Worm (Caenorhabditis elegans) whole organism, young adult: Measurements from ENCODE around the gene znf-782.

Source experiments
- B0035.1 ChIP-seq: sonication (generic microtip); optimal IDR thresholded peaks from 2 replicates; lab custom pipeline; 2016; ENCODE audit warnings: missing genetic modification characterization, mild to moderate bottlenecking, missing compliant biosample characterization, missing genotype, missing genetic modification reagents
- F52B5.7 ChIP-seq: sonication (generic microtip); optimal IDR thresholded peaks from 2 replicates; lab custom pipeline; 2016; ENCODE audit warnings: mild to moderate bottlenecking, missing genetic modification characterization, missing compliant biosample characterization
- K11D2.4 ChIP-seq: fragments of 200-800 bp; sonication (Bioruptor generic); IDR thresholded peaks from 2 replicates; pipeline ENCODE4 v1.3.6; 2022; ENCODE audit warnings: missing genetic modification reagents, missing genetic modification characterization, missing compliant biosample characterization
- K12H6.12 ChIP-seq: fragments of 200-800 bp; sonication (Bioruptor generic); optimal IDR thresholded peaks from 2 replicates; lab custom pipeline; 2018; ENCODE audit warnings: mild to moderate bottlenecking, missing genetic modification characterization, missing compliant biosample characterization
- Y67H2A.10 ChIP-seq: fragments of 200-800 bp; sonication (Bioruptor generic); conservative IDR thresholded peaks from 2 replicates; pipeline ENCODE4 v1.3.6; 2022; ENCODE audit warnings: missing genetic modification reagents, missing genetic modification characterization, missing compliant biosample characterization
- aptf-2 ChIP-seq: fragments of 200-800 bp; sonication (Bioruptor generic); conservative IDR thresholded peaks from 2 replicates; pipeline ENCODE4 v1.3.6; 2022; ENCODE audit warnings: missing genetic modification reagents, missing genetic modification characterization, missing compliant biosample characterization
- attf-3 ChIP-seq: fragments of 200-800 bp; sonication (Bioruptor generic); conservative IDR thresholded peaks from 2 replicates; pipeline ENCODE4 v1.3.6; 2022; ENCODE audit warnings: missing genetic modification reagents, missing genetic modification characterization, missing compliant biosample characterization
- attf-6 ChIP-seq: fragments of 200-800 bp; sonication (Bioruptor generic); IDR thresholded peaks from 2 replicates; pipeline ENCODE4 v1.3.6; 2022; ENCODE audit warnings: missing genetic modification reagents, missing genetic modification characterization, missing compliant biosample characterization
- cebp-1 ChIP-seq, 2 experiments: fragments of 200-800 bp in 1 of 2; sonication (Bioruptor generic) in 1 of 2; sonication (generic microtip) in 1 of 2; IDR thresholded peaks in 1 of 2; optimal IDR thresholded peaks in 1 of 2; 2 replicates each; pipeline versions ENCODE4 v1.3.6 to Lab custom; 2017 to 2022; ENCODE audit warnings: missing compliant biosample characterization in 2 of 2, missing genetic modification characterization in 2 of 2, mild to moderate bottlenecking in 1 of 2, missing genetic modification reagents in 1 of 2, moderate library complexity in 1 of 2
- cebp-2 ChIP-seq: fragments of 200-800 bp; sonication (Bioruptor generic); IDR thresholded peaks from 2 replicates; pipeline ENCODE4 v1.3.6; 2022; ENCODE audit warnings: missing genetic modification characterization, missing compliant biosample characterization
- ceh-58 ChIP-seq: fragments of 200-800 bp; sonication (Bioruptor generic); IDR thresholded peaks from 2 replicates; pipeline ENCODE4 v1.3.6; 2022; ENCODE audit warnings: missing genetic modification characterization, missing compliant biosample characterization
- ceh-79 ChIP-seq: sonication (generic microtip); optimal IDR thresholded peaks from 2 replicates; lab custom pipeline; 2017; ENCODE audit warnings: mild to moderate bottlenecking, missing genetic modification characterization, missing compliant biosample characterization
- ceh-91 ChIP-seq: fragments of 200-800 bp; sonication (Bioruptor generic); IDR thresholded peaks from 2 replicates; pipeline ENCODE4 v1.3.6; 2022; ENCODE audit warnings: missing genetic modification reagents, missing genetic modification characterization, missing compliant biosample characterization
- die-1 ChIP-seq: sonication (generic microtip); optimal IDR thresholded peaks from 2 replicates; lab custom pipeline; 2016; ENCODE audit warnings: missing genotype, mild to moderate bottlenecking, missing genetic modification characterization, missing compliant biosample characterization
- dpff-1 ChIP-seq: sonication (generic microtip); optimal IDR thresholded peaks from 2 replicates; lab custom pipeline; 2017; ENCODE audit warnings: mild to moderate bottlenecking, missing genetic modification characterization, missing compliant biosample characterization
- egl-44 ChIP-seq: fragments of 200-800 bp; sonication (Bioruptor generic); IDR thresholded peaks from 2 replicates; pipeline ENCODE4 v1.3.6; 2022; ENCODE audit warnings: missing genetic modification reagents, missing genetic modification characterization, missing compliant biosample characterization
- egrh-3 ChIP-seq: fragments of 200-800 bp; sonication (Bioruptor generic); IDR thresholded peaks from 2 replicates; pipeline ENCODE4 v1.3.6; 2022; ENCODE audit warnings: missing genetic modification reagents, missing genetic modification characterization, missing compliant biosample characterization
- ekl-4 ChIP-seq: fragments of 200-800 bp; sonication (Bioruptor generic); IDR thresholded peaks from 2 replicates; pipeline ENCODE4 v1.3.6; 2022; ENCODE audit warnings: missing genetic modification reagents, missing genetic modification characterization, missing compliant biosample characterization
- ets-4 ChIP-seq: fragments of 200-800 bp; sonication (Bioruptor generic); optimal IDR thresholded peaks from 2 replicates; lab custom pipeline; 2018; ENCODE audit warnings: mild to moderate bottlenecking, missing genetic modification characterization, missing compliant biosample characterization
- him-1 ChIP-seq: sonication (generic microtip); optimal IDR thresholded peaks from 2 replicates; lab custom pipeline; 2016; ENCODE audit warnings: missing genotype, missing genetic modification reagents, missing genetic modification characterization, missing compliant biosample characterization
- hmg-1.2 ChIP-seq: fragments of 200-800 bp; sonication (Bioruptor generic); IDR thresholded peaks from 2 replicates; pipeline ENCODE4 v1.3.6; 2022; ENCODE audit warnings: missing genetic modification reagents, missing genetic modification characterization, missing compliant biosample characterization
- hmg-20 ChIP-seq: fragments of 200-800 bp; sonication (Bioruptor generic); IDR thresholded peaks from 2 replicates; pipeline ENCODE4 v1.3.6; 2022; ENCODE audit warnings: missing genetic modification reagents, missing genetic modification characterization, missing compliant biosample characterization
- hrde-1 ChIP-seq: sonication (generic microtip); optimal IDR thresholded peaks from 2 replicates; lab custom pipeline; 2016; ENCODE audit warnings: missing genetic modification characterization, mild to moderate bottlenecking, missing compliant biosample characterization, moderate library complexity, missing genotype, missing genetic modification reagents, borderline replicate concordance
- lin-26 ChIP-seq: fragments of 200-800 bp; sonication (Bioruptor generic); IDR thresholded peaks from 2 replicates; pipeline ENCODE4 v1.3.6; 2022; ENCODE audit warnings: missing genetic modification reagents, missing genetic modification characterization, missing compliant biosample characterization
- lin-54 ChIP-seq: fragments of 200-800 bp; sonication (Bioruptor generic); optimal IDR thresholded peaks from 2 replicates; lab custom pipeline; 2018; ENCODE audit warnings: mild to moderate bottlenecking, missing genetic modification characterization, missing compliant biosample characterization
- lsl-1 ChIP-seq: fragments of 200-800 bp; sonication (Bioruptor generic); optimal IDR thresholded peaks from 2 replicates; lab custom pipeline; 2018; ENCODE audit warnings: mild to moderate bottlenecking, missing genetic modification characterization, moderate library complexity, missing compliant biosample characterization
- madf-10 ChIP-seq: sonication (generic microtip); optimal IDR thresholded peaks from 2 replicates; lab custom pipeline; 2016; ENCODE audit warnings: mild to moderate bottlenecking, missing genetic modification characterization, missing compliant biosample characterization
- madf-6 ChIP-seq: fragments of 200-800 bp; sonication (Bioruptor generic); IDR thresholded peaks from 2 replicates; pipeline ENCODE4 v1.3.6; 2022; ENCODE audit warnings: missing genetic modification reagents, missing genetic modification characterization, missing compliant biosample characterization
- mel-28 ChIP-seq: sonication (generic microtip); optimal IDR thresholded peaks from 2 replicates; lab custom pipeline; 2016; ENCODE audit warnings: borderline replicate concordance, mild to moderate bottlenecking, missing genetic modification characterization, missing compliant biosample characterization
- nfyb-1 ChIP-seq: fragments of 200-800 bp; sonication (Bioruptor generic); IDR thresholded peaks from 2 replicates; pipeline ENCODE4 v1.3.6; 2022; ENCODE audit warnings: missing genetic modification reagents, missing genetic modification characterization, missing compliant biosample characterization
- nhr-27 ChIP-seq: fragments of 200-800 bp; sonication (Bioruptor generic); optimal IDR thresholded peaks from 2 replicates; lab custom pipeline; 2018; ENCODE audit warnings: mild to moderate bottlenecking, missing genetic modification characterization, moderate library complexity, missing compliant biosample characterization
- nhr-80 ChIP-seq: sonication (generic microtip); optimal IDR thresholded peaks from 2 replicates; lab custom pipeline; 2016; ENCODE audit warnings: missing genetic modification characterization, missing compliant biosample characterization
- rec-8 ChIP-seq, 2 experiments: sonication (generic microtip); optimal IDR thresholded peaks; 2 replicates each; lab custom pipeline; 2016; ENCODE audit warnings: mild to moderate bottlenecking in 2 of 2, missing genetic modification characterization in 2 of 2, missing genetic modification reagents in 2 of 2, missing genotype in 2 of 2, missing biosample characterization in 1 of 2, missing compliant biosample characterization in 1 of 2, moderate library complexity in 1 of 2
- repo-1 ChIP-seq: sonication (generic microtip); optimal IDR thresholded peaks from 2 replicates; lab custom pipeline; 2017; ENCODE audit warnings: mild to moderate bottlenecking, missing genetic modification characterization, missing compliant biosample characterization
- sdz-38 ChIP-seq: sonication (generic microtip); optimal IDR thresholded peaks from 2 replicates; lab custom pipeline; 2016; ENCODE audit warnings: missing genotype, missing genetic modification characterization, missing compliant biosample characterization
- snpc-1.3 ChIP-seq: sonication (generic microtip); optimal IDR thresholded peaks from 2 replicates; lab custom pipeline; 2017; ENCODE audit warnings: missing genetic modification characterization, mild to moderate bottlenecking, missing compliant biosample characterization, antibody characterized with exemption, moderate library complexity, missing genotype, missing genetic modification reagents; ENCODE audit not compliant: insufficient read depth
- snpc-3.4 ChIP-seq: sonication (generic microtip); optimal IDR thresholded peaks from 2 replicates; lab custom pipeline; 2017; ENCODE audit warnings: missing genetic modification characterization, mild to moderate bottlenecking, missing compliant biosample characterization, antibody characterized with exemption, moderate library complexity, missing genotype, missing genetic modification reagents
- snpc-4 ChIP-seq, 5 experiments: fragments of 150-350 bp in 1 of 5; sonication (generic microtip) in 4 of 5; optimal IDR thresholded peaks; 2 replicates each; lab custom pipeline; 2014 to 2018; ENCODE audit warnings: missing genetic modification characterization in 5 of 5, missing biosample characterization in 3 of 5, antibody characterized with exemption in 2 of 5, mild to moderate bottlenecking in 2 of 5, missing compliant biosample characterization in 2 of 5, missing genotype in 2 of 5, moderate library complexity in 2 of 5, missing genetic modification reagents in 1 of 5
- tlf-1 ChIP-seq: fragments of 200-800 bp; sonication (Bioruptor generic); optimal IDR thresholded peaks from 2 replicates; lab custom pipeline; 2018; ENCODE audit warnings: mild to moderate bottlenecking, missing genetic modification characterization, missing compliant biosample characterization
- zim-3 ChIP-seq: sonication (generic microtip); optimal IDR thresholded peaks from 2 replicates; lab custom pipeline; 2017; ENCODE audit warnings: mild to moderate bottlenecking, missing genetic modification characterization, moderate library complexity, missing compliant biosample characterization
- ztf-18 ChIP-seq: sonication (generic microtip); optimal IDR thresholded peaks from 2 replicates; lab custom pipeline; 2016; ENCODE audit warnings: missing genotype, mild to moderate bottlenecking, missing genetic modification characterization, missing compliant biosample characterization

The znf-782 gene

ce11 chrIV:1086913-1087312, 19.6 kb upstream of the znf-782 start, which contains the start of gene csn-4:
TSS of gene csn-4 (minus strand) at chrIV:1087013.
- TF ChIP-seq F52B5.7 (tag; lab: Kevin White, UChicago) (no peak), Y67H2A.10 (GFP tag; lab: Robert Waterston, UW) (no peak), cebp-1 (GFP tag; IDR thresholded peaks at IDR 0.05; lab: Robert Waterston, UW) (no peak), cebp-1 (tag; optimal IDR thresholded peaks at IDR 0.05; lab: Kevin White, UChicago) (peak; percentile 15), ekl-4 (no peak), him-1 (tag; lab: Kevin White, UChicago) (no peak), aptf-2 (GFP tag; lab: Robert Waterston, UW) (no peak), ceh-91 (GFP tag; lab: Robert Waterston, UW) (no peak), nfyb-1 (0 out of 2 replicates have a peak, but pooled peaks have one; percentile 10), B0035.1 (tag; lab: Kevin White, UChicago) (no peak)

DNA sequence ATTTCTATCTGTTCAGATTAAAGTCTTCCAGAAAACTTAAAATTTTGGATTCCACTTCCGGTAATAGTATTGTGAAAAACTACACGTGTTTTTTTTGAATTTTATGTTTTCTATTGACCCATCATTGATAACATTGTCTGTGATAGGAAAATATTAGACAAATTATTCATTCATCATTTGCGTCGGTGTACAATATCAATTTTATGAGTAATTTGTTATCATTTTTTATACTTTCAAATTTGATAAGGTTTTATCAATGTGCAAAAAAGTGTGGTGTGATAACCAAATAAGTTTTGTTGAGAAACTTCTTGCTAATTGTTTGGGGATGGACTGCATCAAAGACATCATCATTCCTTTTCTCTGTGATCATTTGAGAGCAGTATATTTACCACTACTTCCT, 8.2 kb upstream of the znf-782 start:
- TF ChIP-seq dpff-1, result no peak
- TF ChIP-seq snpc-1.3 (tag; lab: Kevin White, UChicago), result no peak
- TF ChIP-seq nhr-80, result peak; percentile 33
- TF ChIP-seq die-1 (tag; lab: Kevin White, UChicago), result no peak
- no peak for TF ChIP-seq repo-1 (tag; lab: Kevin White, UChicago)

DNA sequence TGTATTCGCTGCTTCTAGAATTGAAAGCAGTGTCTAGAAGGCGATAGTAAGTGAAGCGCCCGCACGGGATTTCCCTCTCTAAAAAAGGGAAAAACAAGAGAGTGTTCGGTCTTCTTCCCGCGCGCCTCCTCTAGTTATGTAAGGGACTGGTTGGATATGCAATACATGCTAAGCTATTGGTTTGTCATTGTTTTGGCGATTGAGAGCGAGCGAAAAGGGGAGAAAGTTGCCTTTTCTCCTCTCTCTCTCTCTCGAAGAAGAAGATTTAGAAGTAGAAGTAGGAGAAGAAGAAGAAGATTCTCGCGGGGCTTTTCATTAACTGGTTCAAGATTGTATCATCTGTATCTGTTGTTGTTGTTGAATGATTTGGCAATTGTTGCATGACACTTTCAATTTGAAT, 6.7 kb upstream of the znf-782 start:
- TF ChIP-seq lin-54 (GFP tag; lab: Kevin White, UChicago) (no peak), snpc-4 (GFP tag; optimal IDR thresholded peaks at IDR 0.05; lab: Kevin White, UChicago) (no peak), snpc-4 (tag; optimal IDR thresholded peaks at IDR 0.05; lab: Kevin White, UChicago) (no peak), tlf-1 (GFP tag; lab: Kevin White, UChicago) (no peak), B0035.1 (tag; lab: Kevin White, UChicago) (no peak), nfyb-1 (no peak), hrde-1 (tag; lab: Kevin White, UChicago) (no peak)

DNA sequence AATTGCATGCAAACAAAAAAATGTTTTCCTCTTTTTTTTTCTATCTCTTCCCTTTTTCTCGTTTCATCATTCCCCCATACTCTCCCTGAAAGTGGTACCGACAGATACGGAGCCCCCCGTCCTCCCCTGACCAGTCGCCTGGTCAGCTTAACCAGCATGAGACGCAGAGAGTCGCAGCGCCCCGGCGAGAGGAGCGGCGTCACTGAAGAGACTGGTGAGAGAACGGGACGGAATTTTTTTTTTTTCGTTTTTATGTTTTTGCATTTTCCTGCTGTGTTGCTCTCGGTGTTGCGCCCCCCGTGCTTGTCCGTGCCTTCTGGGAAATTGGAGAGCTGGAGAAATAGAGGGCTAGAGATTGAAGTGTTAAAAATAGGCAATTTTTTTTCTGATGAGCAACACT, 3.1 kb upstream of the znf-782 start:
- TF ChIP-seq K12H6.12 (tag; lab: Kevin White, UChicago), result peak; percentile 47
- no peak for TF ChIP-seq lsl-1
- no peak for TF ChIP-seq hmg-20 (GFP tag; lab: Robert Waterston, UW)
- TF ChIP-seq attf-6 (GFP tag; lab: Robert Waterston, UW), result no peak
- no peak for TF ChIP-seq mel-28
- no peak for TF ChIP-seq zim-3 (tag; lab: Kevin White, UChicago)
- no peak for TF ChIP-seq ceh-58 (GFP tag; lab: Robert Waterston, UW)
- TF ChIP-seq ztf-18, result peak; percentile 23
- no peak for TF ChIP-seq rec-8 (tag; optimal IDR thresholded peaks at IDR 0.05; lab: Kevin White, UChicago)
- no peak for TF ChIP-seq egl-44 (GFP tag; lab: Robert Waterston, UW)
- no peak for TF ChIP-seq madf-6 (GFP tag; lab: Robert Waterston, UW)
- TF ChIP-seq egrh-3 (GFP tag; lab: Robert Waterston, UW), result peak; percentile 82
- no peak for TF ChIP-seq nhr-27
- TF ChIP-seq madf-10 (tag; lab: Kevin White, UChicago), result peak; percentile 1
- TF ChIP-seq hmg-1.2, result peak; percentile 84
- no peak for TF ChIP-seq ceh-79 (tag; lab: Kevin White, UChicago)
- no peak for TF ChIP-seq hrde-1 (tag; lab: Kevin White, UChicago)
- TF ChIP-seq repo-1 (tag; lab: Kevin White, UChicago), result no peak
- TF ChIP-seq ets-4 (GFP tag; lab: Kevin White, UChicago), result peak; percentile 29
- peak; percentile 88 for TF ChIP-seq nhr-80
- TF ChIP-seq lin-54 (GFP tag; lab: Kevin White, UChicago), result peak; percentile 9
- no peak for TF ChIP-seq snpc-3.4
- TF ChIP-seq cebp-2 (GFP tag; lab: Robert Waterston, UW), result no peak
- TF ChIP-seq lin-26 (GFP tag; lab: Robert Waterston, UW), result no peak
- TF ChIP-seq attf-3 (GFP tag; lab: Robert Waterston, UW), result 0 out of 2 replicates have a peak, but pooled peaks have one; percentile 42
- peak; percentile 83 for TF ChIP-seq K11D2.4 (GFP tag; lab: Robert Waterston, UW)
- no peak for TF ChIP-seq B0035.1 (tag; lab: Kevin White, UChicago)
- TF ChIP-seq sdz-38 (tag; lab: Kevin White, UChicago), result no peak
- TF ChIP-seq ekl-4, result no peak
- TF ChIP-seq dpff-1, result no peak
